Worm (Caenorhabditis elegans) whole organism, L4/young adult: Measurements from ENCODE around the gene W01F3.2.

Experiments
- W03F9.2 ChIP-seq: fragments of 150-350 bp; optimal IDR thresholded peaks from 2 replicates; lab custom pipeline; 2014; ENCODE audit warnings: missing biosample characterization, missing genetic modification characterization
- dao-5 ChIP-seq: sonication (generic microtip); optimal IDR thresholded peaks from 2 replicates; lab custom pipeline; 2016; ENCODE audit warnings: missing genotype, missing genetic modification characterization, moderate library complexity, missing compliant biosample characterization
- him-1 ChIP-seq: sonication (generic microtip); optimal IDR thresholded peaks from 2 replicates; lab custom pipeline; 2016; ENCODE audit warnings: missing genotype, missing genetic modification reagents, missing genetic modification characterization, missing compliant biosample characterization

W01F3.2 gene

DNA sequence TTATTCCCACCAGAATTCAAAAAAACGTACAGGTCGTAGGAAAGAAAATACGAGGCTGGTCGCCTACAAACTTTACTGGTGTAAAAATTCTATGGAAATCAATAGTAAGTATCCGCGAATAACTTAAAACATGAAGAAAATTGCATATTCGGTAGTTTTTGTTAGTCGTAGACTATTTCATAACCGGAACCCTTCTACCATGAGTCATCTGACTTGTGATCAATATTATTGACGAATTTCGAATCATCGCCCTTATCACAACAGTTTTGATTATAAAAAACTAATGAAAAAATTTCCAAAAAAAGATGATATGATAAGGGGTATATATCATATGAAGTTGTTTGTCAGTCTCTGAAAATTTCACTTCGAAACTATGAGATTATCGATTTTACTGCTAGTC lies at the start of gene W01F3.2:
Gene W01F3.2 (plus strand): TSS at position 301 of the 400 bp plus-strand sequence.
- TF ChIP-seq him-1 (tag; lab: Kevin White, UChicago) (no peak), dao-5 (tag; lab: Kevin White, UChicago) (no peak), W03F9.2 (tag; lab: Kevin White, UChicago) (no peak)

DNA sequence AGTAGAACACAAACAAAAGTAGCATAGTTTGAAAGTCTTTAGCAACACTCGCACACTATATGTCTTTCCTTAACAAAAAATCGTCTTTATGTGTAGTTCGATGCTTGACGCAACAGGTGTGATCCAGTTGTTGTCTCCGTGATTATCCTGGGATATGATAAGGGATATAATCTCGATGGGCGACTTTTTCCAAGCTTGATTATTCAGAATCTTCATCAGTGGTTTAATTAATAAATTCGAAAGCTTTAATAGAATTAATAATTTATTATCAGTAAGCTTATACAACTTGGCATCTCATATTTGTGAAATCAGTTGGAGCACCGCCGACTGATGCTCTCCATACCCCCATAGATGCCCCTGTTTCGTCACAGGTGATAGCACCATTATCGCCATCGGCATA lies 41.5 kb upstream of the W01F3.2 start, which contains the start of gene F46B3.7:
Gene F46B3.7 (minus strand): TSS at position 101 of the 400 bp plus-strand sequence.
- TF ChIP-seq dao-5 (tag; lab: Kevin White, UChicago) (no peak), him-1 (tag; lab: Kevin White, UChicago) (no peak), W03F9.2 (tag; lab: Kevin White, UChicago) (no peak)

DNA sequence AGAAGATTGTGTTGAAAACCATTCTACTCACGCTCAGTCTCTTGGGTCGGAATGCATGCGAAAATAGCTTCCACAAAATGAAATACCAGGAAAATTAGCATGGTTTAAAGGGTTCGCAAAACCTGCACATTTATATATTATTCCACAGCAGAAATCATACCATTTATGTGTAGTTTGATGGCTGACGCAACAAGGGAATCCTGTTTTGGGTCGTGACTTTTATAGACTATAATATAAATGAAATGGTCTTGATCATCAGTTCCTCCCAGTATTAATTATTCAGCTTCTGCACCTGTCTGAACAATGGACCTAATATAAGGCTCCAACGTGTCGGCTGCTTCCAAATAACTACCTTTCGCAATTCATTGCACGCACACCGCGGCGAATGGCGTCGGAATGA lies 37.1 kb upstream of the W01F3.2 start, which contains the start of gene F46B3.8:
Gene F46B3.8 (minus strand): TSS at position 101 of the 400 bp plus-strand sequence.
- TF ChIP-seq him-1 (tag; lab: Kevin White, UChicago) = no peak
- TF ChIP-seq dao-5 (tag; lab: Kevin White, UChicago) = no peak
- no peak for TF ChIP-seq W03F9.2 (tag; lab: Kevin White, UChicago)

DNA sequence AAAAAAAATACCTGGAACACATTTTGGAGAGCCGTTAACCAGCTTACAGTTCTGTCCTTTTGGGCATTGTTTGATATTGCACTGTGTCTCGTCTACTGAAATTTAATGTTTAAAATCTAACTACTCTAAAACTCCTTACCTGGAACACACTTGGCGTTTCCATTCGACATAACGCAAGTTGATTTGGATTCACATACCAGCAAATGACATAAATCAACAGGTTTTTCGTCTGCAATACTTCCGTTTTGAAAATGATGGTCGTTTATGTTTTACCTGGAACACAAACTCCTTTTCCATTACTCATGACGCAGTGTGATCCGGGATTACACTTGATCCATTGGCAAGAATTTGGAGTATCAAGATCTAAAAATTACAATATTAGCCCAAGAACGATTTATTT lies 34.9 kb upstream of the W01F3.2 start:
- TF ChIP-seq W03F9.2 (tag; lab: Kevin White, UChicago) = no peak
- no peak for TF ChIP-seq dao-5 (tag; lab: Kevin White, UChicago)
- no peak for TF ChIP-seq him-1 (tag; lab: Kevin White, UChicago)

DNA sequence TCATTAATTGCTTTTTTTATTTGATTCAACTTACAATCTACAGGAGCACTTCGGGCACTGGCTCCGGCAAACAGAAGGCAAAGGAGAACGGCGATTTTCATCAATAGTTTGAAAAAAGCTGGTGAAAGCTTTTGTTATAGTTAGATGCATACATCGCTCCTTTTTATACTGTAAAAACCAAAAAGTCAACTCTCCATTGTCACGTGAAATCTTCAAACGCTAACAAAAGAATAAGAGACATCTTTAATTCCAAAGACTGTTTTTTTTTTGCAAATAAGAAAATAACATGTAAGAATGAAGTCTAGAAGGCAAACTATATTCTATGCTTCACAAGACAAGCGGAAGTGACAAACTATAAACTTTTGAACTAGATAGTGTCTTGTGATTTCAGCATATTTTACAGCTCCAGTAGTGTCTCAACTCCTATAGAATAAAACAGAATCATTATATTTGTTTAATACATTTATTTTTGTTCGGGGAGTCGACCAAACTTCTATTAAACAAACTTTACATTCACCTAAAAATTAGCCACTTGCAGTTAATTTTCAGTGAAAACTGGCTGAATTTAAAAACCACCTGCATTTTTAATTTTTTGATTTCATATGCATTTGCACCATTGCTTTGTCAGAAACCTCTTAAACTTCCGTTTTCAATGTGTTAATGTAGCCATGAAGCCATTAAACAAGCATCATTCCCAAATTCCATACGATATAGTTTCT lies 33.9 kb upstream of the W01F3.2 start, which contains the start of the genes F46B3.9 and srz-18:
Gene F46B3.9 (minus strand): TSS at position 101 of the 719 bp plus-strand sequence.
Gene srz-18 (plus strand): TSS at position 669 of the 719 bp plus-strand sequence.
- TF ChIP-seq him-1 (tag; lab: Kevin White, UChicago) (no peak), W03F9.2 (tag; lab: Kevin White, UChicago) (no peak), dao-5 (tag; lab: Kevin White, UChicago) (no peak)

DNA sequence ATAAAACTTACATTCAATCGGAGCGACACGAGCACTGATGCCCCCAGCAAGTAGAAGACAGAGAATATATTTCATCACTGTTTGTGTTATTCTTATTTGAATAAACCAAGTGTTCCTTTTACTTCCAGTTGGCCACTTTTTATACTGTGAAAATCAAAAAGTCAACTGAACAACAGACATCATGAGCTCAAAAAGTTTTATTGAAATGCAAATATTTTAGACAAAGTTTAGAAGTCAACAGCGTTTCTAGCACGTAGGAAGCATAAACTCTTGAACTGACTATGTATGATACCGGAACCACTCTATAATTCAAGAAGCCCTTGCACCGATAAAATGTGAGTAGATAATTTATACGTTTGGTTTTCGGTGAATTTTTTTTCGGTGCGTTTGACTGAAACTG lies 28.9 kb upstream of the W01F3.2 start, which contains the start of gene F46B3.14:
Gene F46B3.14 (minus strand): TSS at position 101 of the 400 bp plus-strand sequence.
- TF ChIP-seq W03F9.2 (tag; lab: Kevin White, UChicago) = no peak
- TF ChIP-seq him-1 (tag; lab: Kevin White, UChicago) = no peak
- TF ChIP-seq dao-5 (tag; lab: Kevin White, UChicago) = no peak

DNA sequence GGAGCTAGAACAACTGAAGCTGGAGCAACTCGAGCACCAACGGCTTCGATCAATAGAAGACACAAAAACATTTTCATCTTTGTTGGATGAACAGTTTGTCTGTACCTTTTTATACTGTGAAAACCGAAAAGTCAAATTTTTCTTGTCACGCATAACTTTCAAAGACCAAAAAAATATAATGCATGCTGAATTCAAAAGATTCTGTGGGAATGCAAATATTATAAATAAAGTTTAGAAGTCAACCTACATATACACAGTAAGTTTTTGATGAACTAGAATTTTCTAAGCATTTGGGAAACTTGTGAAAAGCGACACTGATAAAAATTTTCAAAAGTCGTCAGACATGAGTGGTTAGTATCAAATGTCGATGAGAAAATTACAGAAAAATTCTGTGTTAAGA lies 26.5 kb upstream of the W01F3.2 start, which contains the start of gene F46B3.15:
Gene F46B3.15 (minus strand): TSS at position 101 of the 400 bp plus-strand sequence.
- TF ChIP-seq him-1 (tag; lab: Kevin White, UChicago) = no peak
- TF ChIP-seq W03F9.2 (tag; lab: Kevin White, UChicago) = no peak
- TF ChIP-seq dao-5 (tag; lab: Kevin White, UChicago) = no peak

DNA sequence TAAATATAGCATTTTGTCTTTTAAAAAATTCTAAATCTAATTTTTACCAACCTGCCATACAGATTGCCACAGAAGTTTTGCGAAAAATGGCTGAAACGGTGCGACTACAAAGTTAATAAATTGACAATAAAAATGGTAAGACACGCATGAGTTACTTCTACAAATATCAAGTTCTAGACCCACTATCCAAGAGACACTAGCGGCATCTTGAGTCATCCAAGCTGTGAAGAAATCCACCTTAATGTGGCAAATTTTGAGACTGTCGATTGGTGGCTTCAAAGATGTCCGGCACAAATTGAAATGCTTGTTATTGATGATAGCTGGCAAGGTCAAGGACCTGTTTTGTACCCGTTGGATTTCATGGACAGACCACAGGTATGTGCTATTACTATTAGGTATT lies 25.8 kb upstream of the W01F3.2 start, which contains the start of gene F46B3.16:
Gene F46B3.16 (plus strand): TSS at position 301 of the 400 bp plus-strand sequence.
- TF ChIP-seq dao-5 (tag; lab: Kevin White, UChicago) (no peak), W03F9.2 (tag; lab: Kevin White, UChicago) (no peak), him-1 (tag; lab: Kevin White, UChicago) (no peak)

DNA sequence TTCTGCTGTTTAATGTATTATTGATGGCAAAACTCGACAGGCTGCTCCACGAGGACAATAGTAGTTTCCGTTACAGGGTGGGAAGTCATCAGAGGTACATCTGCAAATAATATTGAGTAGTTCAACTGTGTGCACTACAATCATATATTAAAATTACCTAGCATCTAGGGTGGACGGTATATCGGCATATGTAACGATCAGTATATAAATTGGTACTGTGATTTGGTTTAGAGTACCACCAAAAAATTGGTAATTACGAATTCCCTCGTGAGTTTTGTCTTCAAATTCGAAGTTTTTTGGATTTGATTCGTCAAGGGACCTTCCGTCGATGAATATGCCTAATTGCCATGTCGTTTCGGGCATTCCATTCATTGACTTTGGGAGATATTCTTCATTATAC lies 23.3 kb upstream of the W01F3.2 start, which contains the start of gene ttr-13:
Gene ttr-13 (minus strand): TSS at position 101 of the 400 bp plus-strand sequence.
- TF ChIP-seq W03F9.2 (tag; lab: Kevin White, UChicago) (no peak), him-1 (tag; lab: Kevin White, UChicago) (no peak), dao-5 (tag; lab: Kevin White, UChicago) (no peak)

DNA sequence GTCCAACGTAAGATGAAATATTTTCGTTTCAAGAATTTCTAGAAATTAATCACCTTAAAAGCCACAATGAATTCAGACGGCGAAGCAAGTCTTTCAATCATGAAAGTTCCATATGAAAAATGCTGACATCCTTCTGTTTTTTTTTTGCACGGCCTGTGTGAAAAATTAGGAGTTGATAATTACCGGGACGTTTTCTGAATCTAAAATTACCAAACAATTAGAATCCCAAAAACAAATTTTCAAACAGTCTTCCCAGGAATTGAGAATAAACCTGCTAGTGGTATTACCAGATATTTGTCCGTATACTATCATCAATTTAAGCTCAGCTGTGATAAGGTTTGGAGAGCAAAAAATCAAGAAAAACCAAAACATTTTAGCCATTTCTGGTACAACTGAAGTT lies 21.8 kb upstream of the W01F3.2 start, which contains the start of gene Y44A6B.3:
Gene Y44A6B.3 (minus strand): TSS at position 101 of the 400 bp plus-strand sequence.
- TF ChIP-seq him-1 (tag; lab: Kevin White, UChicago) = no peak
- no peak for TF ChIP-seq dao-5 (tag; lab: Kevin White, UChicago)

DNA sequence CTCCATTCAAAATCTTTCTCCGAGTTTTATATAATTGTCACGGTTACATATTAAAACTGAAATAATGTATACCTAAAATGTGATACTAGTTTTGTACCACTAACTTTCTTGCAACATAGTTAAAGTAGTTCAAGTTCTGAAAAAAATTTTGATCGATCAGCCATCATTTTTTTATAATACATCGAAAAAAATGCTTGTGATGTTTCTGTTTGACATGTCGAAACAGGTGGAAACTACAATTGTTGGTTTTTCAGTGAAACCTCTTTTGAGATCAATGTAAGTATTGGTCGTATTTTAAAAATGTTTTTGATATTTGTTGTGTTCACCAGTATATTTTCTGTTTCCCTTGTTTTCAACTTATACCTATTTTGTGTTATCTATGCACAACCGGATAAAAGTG lies 20.8 kb upstream of the W01F3.2 start, which contains the start of gene srxa-14:
Gene srxa-14 (plus strand): TSS at position 301 of the 400 bp plus-strand sequence.
- TF ChIP-seq W03F9.2 (tag; lab: Kevin White, UChicago) (no peak), dao-5 (tag; lab: Kevin White, UChicago) (no peak), him-1 (tag; lab: Kevin White, UChicago) (no peak)

DNA sequence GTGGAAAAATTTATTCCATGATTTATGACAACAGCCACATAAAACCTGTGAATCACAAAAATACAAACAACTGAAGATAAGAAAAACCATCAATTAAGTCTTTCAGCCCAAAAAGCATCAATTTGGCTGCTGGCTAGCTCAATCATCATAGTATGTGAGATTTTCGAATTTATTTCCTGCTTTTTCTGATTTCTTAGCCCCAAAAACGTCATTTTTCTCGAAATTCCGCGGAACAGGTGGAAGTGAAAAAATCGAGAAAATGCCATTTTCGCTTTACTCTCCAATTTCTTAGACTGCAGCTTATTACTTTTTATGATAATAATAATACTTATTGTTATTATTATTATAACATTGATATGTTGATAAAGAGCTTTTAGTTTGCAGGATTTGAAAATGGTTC lies 18.2 kb upstream of the W01F3.2 start, which contains the start of gene srxa-15:
Gene srxa-15 (plus strand): TSS at position 301 of the 400 bp plus-strand sequence.
- TF ChIP-seq him-1 (tag; lab: Kevin White, UChicago) = no peak
- no peak for TF ChIP-seq W03F9.2 (tag; lab: Kevin White, UChicago)
- TF ChIP-seq dao-5 (tag; lab: Kevin White, UChicago) = no peak

DNA sequence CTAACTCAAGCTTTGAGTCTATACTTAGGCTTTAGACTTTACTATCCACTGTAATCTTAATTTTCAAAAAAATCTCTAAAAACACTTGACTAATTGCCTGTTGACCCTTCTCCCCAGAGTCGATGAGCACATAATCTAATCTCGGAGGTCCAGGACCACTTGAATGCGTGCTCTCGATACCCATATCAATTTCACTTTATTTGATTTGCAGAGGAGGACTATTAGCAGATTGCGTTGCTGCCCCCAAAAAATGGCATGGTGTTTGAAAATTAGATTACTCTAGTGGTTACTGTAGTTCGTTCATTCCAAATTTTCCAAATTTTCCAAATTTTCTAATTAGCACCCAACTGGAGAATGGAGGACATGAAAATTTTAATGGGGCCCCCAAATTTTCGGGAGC lies 14.6 kb upstream of the W01F3.2 start:
- no peak for TF ChIP-seq dao-5 (tag; lab: Kevin White, UChicago)
- no peak for TF ChIP-seq W03F9.2 (tag; lab: Kevin White, UChicago)
- TF ChIP-seq him-1 (tag; lab: Kevin White, UChicago) = no peak
